Worm (Caenorhabditis elegans) whole organism, young adult: ENCODE measurements around the gene hpo-28.

Experiments used
- B0019.2 ChIP-seq: fragments of 200-800 bp; sonication (Bioruptor generic); conservative IDR thresholded peaks from 2 replicates; pipeline ENCODE4 v1.3.6; 2022; ENCODE audit warnings: missing genetic modification reagents, missing genetic modification characterization, missing compliant biosample characterization
- B0035.1 ChIP-seq: sonication (generic microtip); optimal IDR thresholded peaks from 2 replicates; lab custom pipeline; 2016; ENCODE audit warnings: missing genetic modification characterization, mild to moderate bottlenecking, missing compliant biosample characterization, missing genotype, missing genetic modification reagents
- B0261.1 ChIP-seq: sonication (generic microtip); optimal IDR thresholded peaks from 2 replicates; lab custom pipeline; 2016; ENCODE audit warnings: mild to moderate bottlenecking, missing genetic modification characterization, moderate library complexity, missing compliant biosample characterization
- B0336.3 ChIP-seq: fragments of 200-800 bp; sonication (Bioruptor generic); IDR thresholded peaks from 2 replicates; pipeline ENCODE4 v1.3.6; 2022; ENCODE audit warnings: missing genetic modification characterization, missing compliant biosample characterization
- D2030.7 ChIP-seq: fragments of 200-800 bp; sonication (Bioruptor generic); IDR thresholded peaks from 2 replicates; pipeline ENCODE4 v1.3.6; 2022; ENCODE audit warnings: missing genetic modification reagents, missing genetic modification characterization, missing compliant biosample characterization
- F10E7.11 ChIP-seq: sonication (generic microtip); optimal IDR thresholded peaks from 2 replicates; lab custom pipeline; 2017; ENCODE audit warnings: mild to moderate bottlenecking, missing genetic modification characterization, moderate library complexity, missing compliant biosample characterization
- F52B5.7 ChIP-seq: sonication (generic microtip); optimal IDR thresholded peaks from 2 replicates; lab custom pipeline; 2016; ENCODE audit warnings: mild to moderate bottlenecking, missing genetic modification characterization, missing compliant biosample characterization
- F57C9.4 ChIP-seq: sonication (generic microtip); optimal IDR thresholded peaks from 2 replicates; lab custom pipeline; 2017; ENCODE audit warnings: mild to moderate bottlenecking, missing genetic modification characterization, missing compliant biosample characterization
- K11D2.4 ChIP-seq: fragments of 200-800 bp; sonication (Bioruptor generic); IDR thresholded peaks from 2 replicates; pipeline ENCODE4 v1.3.6; 2022; ENCODE audit warnings: missing genetic modification reagents, missing genetic modification characterization, missing compliant biosample characterization
- T07F8.4 ChIP-seq: sonication (generic microtip); optimal IDR thresholded peaks from 2 replicates; lab custom pipeline; 2016; ENCODE audit warnings: mild to moderate bottlenecking, missing genetic modification characterization, moderate library complexity, missing compliant biosample characterization
- attf-6 ChIP-seq: fragments of 200-800 bp; sonication (Bioruptor generic); IDR thresholded peaks from 2 replicates; pipeline ENCODE4 v1.3.6; 2022; ENCODE audit warnings: missing genetic modification reagents, missing genetic modification characterization, missing compliant biosample characterization
- bed-2 ChIP-seq: fragments of 200-800 bp; sonication (Bioruptor generic); IDR thresholded peaks from 2 replicates; pipeline ENCODE4 v1.3.6; 2022; ENCODE audit warnings: missing genetic modification reagents, missing genetic modification characterization, missing compliant biosample characterization
- ceh-100 ChIP-seq: fragments of 200-800 bp; sonication (Bioruptor generic); IDR thresholded peaks from 2 replicates; pipeline ENCODE4 v1.3.6; 2022; ENCODE audit warnings: missing genetic modification reagents, missing genetic modification characterization, missing compliant biosample characterization
- ceh-27 ChIP-seq: fragments of 200-800 bp; sonication (Bioruptor generic); optimal IDR thresholded peaks from 2 replicates; lab custom pipeline; 2018; ENCODE audit warnings: mild to moderate bottlenecking, missing genetic modification characterization, moderate library complexity, missing compliant biosample characterization
- ceh-58 ChIP-seq: fragments of 200-800 bp; sonication (Bioruptor generic); IDR thresholded peaks from 2 replicates; pipeline ENCODE4 v1.3.6; 2022; ENCODE audit warnings: missing genetic modification characterization, missing compliant biosample characterization
- dpff-1 ChIP-seq: sonication (generic microtip); optimal IDR thresholded peaks from 2 replicates; lab custom pipeline; 2017; ENCODE audit warnings: mild to moderate bottlenecking, missing genetic modification characterization, missing compliant biosample characterization
- dpl-1 ChIP-seq: fragments of 150-350 bp; optimal IDR thresholded peaks from 2 replicates; lab custom pipeline; 2014; ENCODE audit warnings: missing biosample characterization, missing genetic modification reagents, missing genetic modification characterization
- efl-1 ChIP-seq: fragments of 150-350 bp; optimal IDR thresholded peaks from 2 replicates; lab custom pipeline; 2014; ENCODE audit warnings: missing biosample characterization, missing genetic modification reagents, missing genetic modification characterization
- egl-18 ChIP-seq: fragments of 200-800 bp; sonication (Bioruptor generic); IDR thresholded peaks from 2 replicates; pipeline ENCODE4 v1.3.6; 2022; ENCODE audit warnings: missing genetic modification reagents, missing genetic modification characterization, missing compliant biosample characterization
- egl-44 ChIP-seq: fragments of 200-800 bp; sonication (Bioruptor generic); IDR thresholded peaks from 2 replicates; pipeline ENCODE4 v1.3.6; 2022; ENCODE audit warnings: missing genetic modification reagents, missing genetic modification characterization, missing compliant biosample characterization
- fkh-3 ChIP-seq: sonication (generic microtip); optimal IDR thresholded peaks from 2 replicates; lab custom pipeline; 2016; ENCODE audit warnings: mild to moderate bottlenecking, missing genetic modification characterization, missing compliant biosample characterization
- him-1 ChIP-seq: sonication (generic microtip); optimal IDR thresholded peaks from 2 replicates; lab custom pipeline; 2016; ENCODE audit warnings: missing genotype, missing genetic modification reagents, missing genetic modification characterization, missing compliant biosample characterization
- hlh-26 ChIP-seq: fragments of 200-800 bp; sonication (Bioruptor generic); conservative IDR thresholded peaks from 2 replicates; pipeline ENCODE4 v1.3.6; 2022; ENCODE audit warnings: missing genetic modification reagents, missing genetic modification characterization, missing compliant biosample characterization
- hmg-1.2 ChIP-seq: fragments of 200-800 bp; sonication (Bioruptor generic); IDR thresholded peaks from 2 replicates; pipeline ENCODE4 v1.3.6; 2022; ENCODE audit warnings: missing genetic modification reagents, missing genetic modification characterization, missing compliant biosample characterization
- hrde-1 ChIP-seq: sonication (generic microtip); optimal IDR thresholded peaks from 2 replicates; lab custom pipeline; 2016; ENCODE audit warnings: missing genetic modification characterization, mild to moderate bottlenecking, missing compliant biosample characterization, moderate library complexity, missing genotype, missing genetic modification reagents, borderline replicate concordance
- let-526 ChIP-seq: fragments of 200-800 bp; sonication (Bioruptor generic); IDR thresholded peaks from 2 replicates; pipeline ENCODE4 v1.3.6; 2022; ENCODE audit warnings: missing genetic modification reagents, missing genetic modification characterization, missing compliant biosample characterization
- let-607 ChIP-seq, 2 experiments: fragments of 200-800 bp in 1 of 2; sonication (Bioruptor generic) in 1 of 2; sonication (generic microtip) in 1 of 2; optimal IDR thresholded peaks; 2 replicates each; lab custom pipeline; 2016 to 2018; ENCODE audit warnings: mild to moderate bottlenecking in 2 of 2, missing compliant biosample characterization in 2 of 2, missing genetic modification characterization in 2 of 2, moderate library complexity in 2 of 2, missing genotype in 1 of 2
- lin-35 ChIP-seq, 3 experiments: fragments of 150-350 bp in 2 of 3; sonication (generic microtip) in 1 of 3; optimal IDR thresholded peaks; 2 replicates each; lab custom pipeline; 2014 to 2018; ENCODE audit warnings: missing biosample characterization in 3 of 3, missing genetic modification characterization in 3 of 3, missing genetic modification reagents in 3 of 3
- lsl-1 ChIP-seq: fragments of 200-800 bp; sonication (Bioruptor generic); optimal IDR thresholded peaks from 2 replicates; lab custom pipeline; 2018; ENCODE audit warnings: mild to moderate bottlenecking, missing genetic modification characterization, moderate library complexity, missing compliant biosample characterization
- lsy-27 ChIP-seq: sonication (generic microtip); optimal IDR thresholded peaks from 2 replicates; lab custom pipeline; 2017; ENCODE audit warnings: missing genetic modification characterization, mild to moderate bottlenecking, missing compliant biosample characterization, antibody characterized with exemption, missing genotype, borderline replicate concordance; ENCODE audit not compliant: insufficient read depth
- madf-10 ChIP-seq: sonication (generic microtip); optimal IDR thresholded peaks from 2 replicates; lab custom pipeline; 2016; ENCODE audit warnings: mild to moderate bottlenecking, missing genetic modification characterization, missing compliant biosample characterization
- madf-3 ChIP-seq: fragments of 200-800 bp; sonication (Bioruptor generic); IDR thresholded peaks from 2 replicates; pipeline ENCODE4 v1.3.6; 2022; ENCODE audit warnings: missing genetic modification reagents, missing genetic modification characterization, missing compliant biosample characterization
- mcd-1 ChIP-seq: fragments of 200-800 bp; sonication (Bioruptor generic); IDR thresholded peaks from 2 replicates; pipeline ENCODE4 v1.3.6; 2022; ENCODE audit warnings: missing genetic modification reagents, missing genetic modification characterization, missing compliant biosample characterization
- mxl-1 ChIP-seq: sonication (generic microtip); optimal IDR thresholded peaks from 2 replicates; lab custom pipeline; 2016; ENCODE audit warnings: missing genetic modification characterization, missing compliant biosample characterization
- nhr-179 ChIP-seq: sonication (generic microtip); optimal IDR thresholded peaks from 2 replicates; lab custom pipeline; 2016; ENCODE audit warnings: mild to moderate bottlenecking, missing genetic modification characterization, missing compliant biosample characterization
- nhr-27 ChIP-seq: fragments of 200-800 bp; sonication (Bioruptor generic); optimal IDR thresholded peaks from 2 replicates; lab custom pipeline; 2018; ENCODE audit warnings: mild to moderate bottlenecking, missing genetic modification characterization, moderate library complexity, missing compliant biosample characterization
- pha-4 ChIP-seq: fragments of 150-350 bp; sonication (generic microtip); optimal IDR thresholded peaks from 2 replicates; lab custom pipeline; 2014; ENCODE audit warnings: missing biosample characterization, missing genetic modification reagents, missing genetic modification characterization
- rcor-1 ChIP-seq: fragments of 200-800 bp; sonication (Bioruptor generic); IDR thresholded peaks from 2 replicates; pipeline ENCODE4 v1.3.6; 2022; ENCODE audit warnings: missing genetic modification reagents, missing genetic modification characterization, missing compliant biosample characterization
- sdz-38 ChIP-seq: sonication (generic microtip); optimal IDR thresholded peaks from 2 replicates; lab custom pipeline; 2016; ENCODE audit warnings: missing genotype, missing genetic modification characterization, missing compliant biosample characterization
- snpc-1.1 ChIP-seq: sonication (generic microtip); optimal IDR thresholded peaks from 2 replicates; lab custom pipeline; 2017; ENCODE audit warnings: missing genetic modification characterization, mild to moderate bottlenecking, missing compliant biosample characterization, antibody characterized with exemption, moderate library complexity, missing genotype, missing genetic modification reagents; ENCODE audit not compliant: insufficient read depth
- tlf-1 ChIP-seq: fragments of 200-800 bp; sonication (Bioruptor generic); optimal IDR thresholded peaks from 2 replicates; lab custom pipeline; 2018; ENCODE audit warnings: mild to moderate bottlenecking, missing genetic modification characterization, missing compliant biosample characterization
- unc-130 ChIP-seq: sonication (generic microtip); optimal IDR thresholded peaks from 2 replicates; lab custom pipeline; 2016; ENCODE audit warnings: missing genetic modification reagents, missing genetic modification characterization, missing compliant biosample characterization
- unc-62 ChIP-seq: fragments of 150-350 bp; optimal IDR thresholded peaks from 2 replicates; lab custom pipeline; 2014; ENCODE audit warnings: missing biosample characterization, missing genetic modification reagents, missing genetic modification characterization
- xnd-1 ChIP-seq: sonication (generic microtip); optimal IDR thresholded peaks from 2 replicates; lab custom pipeline; 2016; ENCODE audit warnings: missing genotype, missing genetic modification reagents, missing genetic modification characterization, missing compliant biosample characterization
- ztf-25 ChIP-seq: fragments of 200-800 bp; sonication (Bioruptor generic); IDR thresholded peaks from 2 replicates; pipeline ENCODE4 v1.3.6; 2022; ENCODE audit warnings: missing genetic modification reagents, missing genetic modification characterization, missing compliant biosample characterization
- ztf-28 ChIP-seq: fragments of 200-800 bp; sonication (Bioruptor generic); IDR thresholded peaks from 2 replicates; pipeline ENCODE4 v1.3.6; 2022; ENCODE audit warnings: missing genetic modification reagents, missing genetic modification characterization, missing compliant biosample characterization

Gene hpo-28

DNA sequence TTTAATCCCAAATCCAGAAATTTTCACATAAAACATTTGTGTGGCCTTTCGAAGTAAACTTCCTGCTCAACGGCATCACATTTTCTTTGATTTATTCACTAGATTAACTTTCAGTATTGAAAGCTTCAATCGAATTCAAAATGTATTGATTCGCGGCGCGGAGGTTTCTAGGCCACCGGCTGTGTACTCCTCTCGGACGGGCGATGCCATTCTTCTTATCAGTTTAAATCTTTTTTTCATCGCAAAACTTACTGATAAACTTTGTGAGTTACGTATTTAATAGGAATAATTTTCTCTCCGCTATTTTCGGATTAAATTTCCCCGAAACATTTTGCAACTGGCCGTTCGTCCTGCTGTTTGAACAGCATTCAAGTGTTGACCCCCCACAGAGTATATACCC is 12.8 kb upstream of the hpo-28 start (continued):
- TF ChIP-seq unc-130 (GFP tag; lab: Kevin White, UChicago) (peak; percentile 45), nhr-27 (tag; lab: Kevin White, UChicago) (no peak), B0261.1 (tag; lab: Kevin White, UChicago) (no peak), ceh-58 (GFP tag; lab: Robert Waterston, UW) (no peak), pha-4 (tag; lab: Kevin White, UChicago) (no peak), let-607 (tag; optimal IDR thresholded peaks at IDR 0.05; lab: Kevin White, UChicago) (peak in 1 of 2 experiments; percentile 47), nhr-179 (tag; lab: Kevin White, UChicago) (no peak), unc-62 (GFP tag; lab: Kevin White, UChicago) (no peak), lsl-1 (GFP tag; lab: Kevin White, UChicago) (no peak), lin-35 (GFP tag; optimal IDR thresholded peaks at IDR 0.05; lab: Kevin White, UChicago) (peak in 1 of 3 experiments; percentile 75), B0336.3 (GFP tag; lab: Robert Waterston, UW) (no peak), F57C9.4 (no peak), dpl-1 (GFP tag; lab: Kevin White, UChicago) (no peak), mxl-1 (tag; lab: Kevin White, UChicago) (no peak), T07F8.4 (tag; lab: Kevin White, UChicago) (no peak), F52B5.7 (tag; lab: Kevin White, UChicago) (no peak), B0019.2 (GFP tag; lab: Robert Waterston, UW) (no peak), tlf-1 (peak; percentile 16), let-526 (GFP tag; lab: Robert Waterston, UW) (no peak), ceh-100 (GFP tag; lab: Robert Waterston, UW) (no peak), sdz-38 (tag; lab: Kevin White, UChicago) (no peak), ztf-28 (GFP tag; lab: Robert Waterston, UW) (no peak), hlh-26 (GFP tag; lab: Robert Waterston, UW) (no peak), madf-10 (tag; lab: Kevin White, UChicago) (peak; percentile 27), egl-44 (GFP tag; lab: Robert Waterston, UW) (no peak), snpc-1.1 (no peak), ceh-27 (peak; percentile 73), mcd-1 (peak; percentile 68), fkh-3 (no peak), F10E7.11 (tag; lab: Kevin White, UChicago) (no peak), attf-6 (GFP tag; lab: Robert Waterston, UW) (no peak), B0035.1 (tag; lab: Kevin White, UChicago) (no peak), efl-1 (GFP tag; lab: Kevin White, UChicago) (peak; percentile 7), him-1 (tag; lab: Kevin White, UChicago) (no peak), D2030.7 (GFP tag; lab: Robert Waterston, UW) (no peak), dpff-1 (no peak), hmg-1.2 (GFP tag; lab: Robert Waterston, UW) (no peak), egl-18 (GFP tag; lab: Robert Waterston, UW) (no peak), madf-3 (0 out of 2 replicates have a peak, but pooled peaks have one; percentile 43), bed-2 (GFP tag; lab: Robert Waterston, UW) (0 out of 2 replicates have a peak, but pooled peaks have one; percentile 50), K11D2.4 (GFP tag; lab: Robert Waterston, UW) (no peak), ztf-25 (no peak), xnd-1 (tag; lab: Kevin White, UChicago) (no peak), lsy-27 (tag; lab: Kevin White, UChicago) (no peak), rcor-1 (GFP tag; lab: Robert Waterston, UW) (no peak), hrde-1 (tag; lab: Kevin White, UChicago) (no peak)
